Worm (Caenorhabditis elegans): ENCODE measurements around the gene F59F5.7.

F59F5.7 gene

ce11 chrX:10555189-10555964 lies 3.9 kb upstream of the F59F5.7 start, which contains the start of gene syd-2 (continued):
- TF ChIP-seq R02D3.7 (tag; optimal IDR thresholded peaks at IDR 0.05), result no peak
- no peak for TF ChIP-seq ztf-11 (tag; optimal IDR thresholded peaks at IDR 0.05)
- peak; percentile 51 for TF ChIP-seq snpc-4 (tag; optimal IDR thresholded peaks at IDR 0.05)
- peak; percentile 20 for TF ChIP-seq nhr-77 (tag; optimal IDR thresholded peaks at IDR 0.05)
- peak; percentile 54 for TF ChIP-seq ceh-16 (tag; optimal IDR thresholded peaks at IDR 0.05)
- TF ChIP-seq gmeb-1 (tag; optimal IDR thresholded peaks at IDR 0.05), result no peak
- TF ChIP-seq unc-39 (tag; optimal IDR thresholded peaks at IDR 0.05), result no peak
- peak; percentile 40 to 75 for TF ChIP-seq mdl-1 (tag; optimal IDR thresholded peaks at IDR 0.05)
- TF ChIP-seq nhr-12 (tag; optimal IDR thresholded peaks at IDR 0.05), result no peak
- no peak for TF ChIP-seq ztf-4 (tag; optimal IDR thresholded peaks at IDR 0.05)
- TF ChIP-seq zag-1 (tag; optimal IDR thresholded peaks at IDR 0.05), result peak; percentile 83
- peak; percentile 54 for TF ChIP-seq sma-9 (GFP tag; optimal IDR thresholded peaks at IDR 0.05)
- TF ChIP-seq sma-9 (tag; optimal IDR thresholded peaks at IDR 0.05), result no peak
- TF ChIP-seq skn-1 (tag; optimal IDR thresholded peaks at IDR 0.05), result no peak
- TF ChIP-seq nhr-6 (tag; optimal IDR thresholded peaks at IDR 0.05), result peak; percentile 18
- TF ChIP-seq mab-5 (tag; optimal IDR thresholded peaks at IDR 0.05), result peak; percentile 67
- no peak for TF ChIP-seq nhr-10 (tag; optimal IDR thresholded peaks at IDR 0.05)
- no peak for TF ChIP-seq peb-1 (tag; optimal IDR thresholded peaks at IDR 0.05)
- peak; percentile 81 for TF ChIP-seq lin-39 (tag; optimal IDR thresholded peaks at IDR 0.05)
- TF ChIP-seq alr-1 (tag; optimal IDR thresholded peaks at IDR 0.05), result peak; percentile 98
- TF ChIP-seq unc-55 (GFP tag; optimal IDR thresholded peaks at IDR 0.05), result peak; percentile 44
- no peak for TF ChIP-seq ZK546.5 (tag; optimal IDR thresholded peaks at IDR 0.05)

- TF ChIP-seq aly-2 (tag; optimal IDR thresholded peaks at IDR 0.05) (no peak), ztf-11 (tag; optimal IDR thresholded peaks at IDR 0.05) (no peak), ztf-1 (GFP tag; conservative IDR thresholded peaks at IDR 0.05) (no peak), lin-39 (tag; optimal IDR thresholded peaks at IDR 0.05) (no peak)
Measured at ce11 chrX:10556764-10557163, 2.5 kb upstream of the F59F5.7 start.

- TF ChIP-seq F13H6.1 (tag; optimal IDR thresholded peaks at IDR 0.05), result peak; percentile 7
- no peak for TF ChIP-seq ztf-4 (tag; optimal IDR thresholded peaks at IDR 0.05)
- no peak for TF ChIP-seq zag-1 (tag; optimal IDR thresholded peaks at IDR 0.05)
- TF ChIP-seq ama-1 (optimal IDR thresholded peaks at IDR 0.05), result no peak
- no peak for TF ChIP-seq nhr-10 (tag; optimal IDR thresholded peaks at IDR 0.05)
- peak; percentile 33 for TF ChIP-seq C34F6.9 (tag; optimal IDR thresholded peaks at IDR 0.05)
- no peak for TF ChIP-seq sma-3 (GFP tag; optimal IDR thresholded peaks at IDR 0.05)
- no peak for TF ChIP-seq elt-1 (tag; optimal IDR thresholded peaks at IDR 0.05)
- TF ChIP-seq skn-1 (tag; optimal IDR thresholded peaks at IDR 0.05), result no peak
- no peak for TF ChIP-seq sem-4 (tag; optimal IDR thresholded peaks at IDR 0.05)
- no peak for TF ChIP-seq ztf-11 (tag; optimal IDR thresholded peaks at IDR 0.05)
- TF ChIP-seq lin-13 (GFP tag; optimal IDR thresholded peaks at IDR 0.05), result peak; percentile 9
- TF ChIP-seq nhr-21 (tag; optimal IDR thresholded peaks at IDR 0.05), result no peak
- peak in 1 of 2 experiments; percentile 54 for TF ChIP-seq lsy-2 (tag; optimal IDR thresholded peaks at IDR 0.05)
- no peak for TF ChIP-seq nhr-23 (tag; optimal IDR thresholded peaks at IDR 0.05)
- TF ChIP-seq ceh-16 (tag; optimal IDR thresholded peaks at IDR 0.05), result no peak
- TF ChIP-seq egl-27 (tag; optimal IDR thresholded peaks at IDR 0.05), result no peak
- TF ChIP-seq nhr-129 (tag; optimal IDR thresholded peaks at IDR 0.05), result peak; percentile 24
- no peak for TF ChIP-seq unc-62 (GFP tag; optimal IDR thresholded peaks at IDR 0.05)
- TF ChIP-seq R02D3.7 (tag; optimal IDR thresholded peaks at IDR 0.05), result no peak
- TF ChIP-seq blmp-1 (tag; optimal IDR thresholded peaks at IDR 0.05; ENCODE audit: insufficient read depth), result peak; percentile 30
- TF ChIP-seq mdl-1 (tag; optimal IDR thresholded peaks at IDR 0.05), result no peak
- no peak for TF ChIP-seq nhr-237 (tag; optimal IDR thresholded peaks at IDR 0.05)
- TF ChIP-seq gmeb-1 (tag; optimal IDR thresholded peaks at IDR 0.05), result peak; percentile 48
- TF ChIP-seq mab-5 (tag; optimal IDR thresholded peaks at IDR 0.05), result no peak
- TF ChIP-seq ZK546.5 (tag; optimal IDR thresholded peaks at IDR 0.05), result no peak
- TF ChIP-seq nhr-25 (tag; optimal IDR thresholded peaks at IDR 0.05), result no peak
- TF ChIP-seq alr-1 (tag; optimal IDR thresholded peaks at IDR 0.05), result no peak
- no peak for TF ChIP-seq nhr-12 (tag; optimal IDR thresholded peaks at IDR 0.05)
- TF ChIP-seq dmd-4 (tag; optimal IDR thresholded peaks at IDR 0.05), result no peak
- peak; percentile 56 for TF ChIP-seq fos-1 (tag; optimal IDR thresholded peaks at IDR 0.05)
- no peak for TF ChIP-seq unc-39 (tag; optimal IDR thresholded peaks at IDR 0.05)
- TF ChIP-seq ceh-82 (tag; optimal IDR thresholded peaks at IDR 0.05), result no peak
- TF ChIP-seq ztf-1 (GFP tag; conservative IDR thresholded peaks at IDR 0.05), result no peak
- TF ChIP-seq Y55F3AM.14 (GFP tag; optimal IDR thresholded peaks at IDR 0.05), result no peak
- TF ChIP-seq nhr-11 (tag; optimal IDR thresholded peaks at IDR 0.05), result no peak
- TF ChIP-seq peb-1 (tag; optimal IDR thresholded peaks at IDR 0.05), result no peak
- no peak for TF ChIP-seq lin-11 (tag; optimal IDR thresholded peaks at IDR 0.05)
- no peak for TF ChIP-seq aly-2 (tag; optimal IDR thresholded peaks at IDR 0.05)
- peak; percentile 74 for TF ChIP-seq unc-55 (GFP tag; optimal IDR thresholded peaks at IDR 0.05)
- no peak for TF ChIP-seq elt-3 (tag; optimal IDR thresholded peaks at IDR 0.05)
- TF ChIP-seq crh-2 (tag; optimal IDR thresholded peaks at IDR 0.05), result peak; percentile 56
Measured at ce11 chrX:10566775-10567174, 7.5 kb downstream of the F59F5.7 start.

Data from whole organism, L2 larva.